Fruit fly (Drosophila melanogaster) S2 (cell line): ENCODE results near the gene grp.

Source experiments
- CG8478 ChIP-seq: fragments of >200 bp; optimal IDR thresholded peaks from 2 replicates; lab custom pipeline; 2018
- CTCF ChIP-seq, 2 experiments: fragments of >200 bp; optimal IDR thresholded peaks; 2 replicates each; lab custom pipeline; 2018

DNA sequence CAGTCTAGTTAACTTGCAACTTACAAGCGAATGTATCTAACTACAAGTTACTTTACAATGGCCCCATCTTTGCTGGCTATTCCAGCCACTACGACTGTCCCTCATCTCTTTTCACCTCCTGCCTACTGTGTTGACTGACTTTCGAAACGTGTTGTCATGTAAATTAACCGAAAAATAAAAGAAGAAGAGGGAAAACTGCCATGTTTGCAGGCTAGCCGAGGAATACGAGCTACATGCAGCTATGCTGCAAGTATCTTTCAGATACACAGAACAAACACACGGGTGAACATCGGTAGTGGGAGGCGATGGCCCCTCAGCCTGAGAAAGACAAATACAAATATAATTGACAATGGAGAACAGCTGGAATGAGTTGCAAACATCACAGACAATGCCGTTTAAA lies 30.8 kb downstream of the grp start:
- TF ChIP-seq CG8478 (lab: Kevin White, UChicago) (no peak), CTCF (optimal IDR thresholded peaks at IDR 0.05; lab: Kevin White, UChicago) (no peak)
